Worm (Caenorhabditis elegans) whole organism, L2 larva: ENCODE results near the gene Y26E6A.3.

ENCODE experiments used
- ZK546.5 ChIP-seq: sonication (generic microtip); optimal IDR thresholded peaks from 2 replicates; lab custom pipeline; 2017; ENCODE audit warnings: missing biosample characterization, missing genetic modification characterization
- alr-1 ChIP-seq: fragments of 150-350 bp; optimal IDR thresholded peaks from 2 replicates; lab custom pipeline; 2014; ENCODE audit warnings: missing biosample characterization, missing genetic modification characterization
- elt-1 ChIP-seq: fragments of 150-350 bp; optimal IDR thresholded peaks from 2 replicates; lab custom pipeline; 2014; ENCODE audit warnings: missing biosample characterization, missing genetic modification characterization
- lsy-2 ChIP-seq, 2 experiments: fragments of 150-350 bp in 1 of 2; sonication (generic microtip) in 1 of 2; optimal IDR thresholded peaks; 2 replicates each; lab custom pipeline; 2014 to 2017; ENCODE audit warnings: missing biosample characterization in 2 of 2, missing genetic modification characterization in 2 of 2
- nhr-10 ChIP-seq: sonication (generic microtip); optimal IDR thresholded peaks from 2 replicates; lab custom pipeline; 2017; ENCODE audit warnings: missing biosample characterization, missing genetic modification characterization
- nhr-11 ChIP-seq: fragments of 150-350 bp; optimal IDR thresholded peaks from 2 replicates; lab custom pipeline; 2014; ENCODE audit warnings: missing biosample characterization, missing genetic modification characterization
- nhr-6 ChIP-seq: fragments of 150-350 bp; optimal IDR thresholded peaks from 2 replicates; lab custom pipeline; 2014; ENCODE audit warnings: missing biosample characterization, missing genetic modification characterization
- nhr-77 ChIP-seq: fragments of 150-350 bp; optimal IDR thresholded peaks from 2 replicates; lab custom pipeline; 2014; ENCODE audit warnings: missing biosample characterization, missing genetic modification characterization
- skn-1 ChIP-seq: sonication (generic microtip); optimal IDR thresholded peaks from 2 replicates; lab custom pipeline; 2017; ENCODE audit warnings: missing biosample characterization, missing genetic modification characterization
- unc-62 ChIP-seq: fragments of 150-350 bp; optimal IDR thresholded peaks from 2 replicates; lab custom pipeline; 2014; ENCODE audit warnings: missing biosample characterization, missing genetic modification reagents, missing genetic modification characterization
- zag-1 ChIP-seq: fragments of 150-350 bp; optimal IDR thresholded peaks from 2 replicates; lab custom pipeline; 2014; ENCODE audit warnings: missing biosample characterization, missing genetic modification characterization
- ztf-11 ChIP-seq: sonication (generic microtip); optimal IDR thresholded peaks from 2 replicates; lab custom pipeline; 2017; ENCODE audit warnings: missing biosample characterization, missing genetic modification characterization
- ztf-4 ChIP-seq: fragments of 150-350 bp; optimal IDR thresholded peaks from 2 replicates; lab custom pipeline; 2014; ENCODE audit warnings: missing biosample characterization, missing genetic modification characterization

- TF ChIP-seq ztf-11: no peak
- TF ChIP-seq lsy-2 (tag; optimal IDR thresholded peaks at IDR 0.05; lab: Kevin White, UChicago): no peak
- no peak for TF ChIP-seq nhr-6 (tag; lab: Kevin White, UChicago)
- TF ChIP-seq nhr-11: no peak
- TF ChIP-seq skn-1 (tag; lab: Kevin White, UChicago): no peak
- no peak for TF ChIP-seq ZK546.5 (tag; lab: Kevin White, UChicago)
- no peak for TF ChIP-seq elt-1 (tag; lab: Kevin White, UChicago)
- no peak for TF ChIP-seq nhr-10 (tag; lab: Kevin White, UChicago)
- TF ChIP-seq unc-62 (GFP tag; lab: Kevin White, UChicago): no peak
- no peak for TF ChIP-seq nhr-77 (tag; lab: Kevin White, UChicago)
- TF ChIP-seq alr-1 (tag; lab: Kevin White, UChicago): no peak
- no peak for TF ChIP-seq ztf-4 (tag; lab: Kevin White, UChicago)
- TF ChIP-seq zag-1 (tag; lab: Kevin White, UChicago): no peak
Measured at ce11 chrX:13945090-13945489, 35.3 kb upstream of the Y26E6A.3 start.
